Fruit fly (Drosophila melanogaster): Measurements from ENCODE around the gene CG16815.

DNA sequence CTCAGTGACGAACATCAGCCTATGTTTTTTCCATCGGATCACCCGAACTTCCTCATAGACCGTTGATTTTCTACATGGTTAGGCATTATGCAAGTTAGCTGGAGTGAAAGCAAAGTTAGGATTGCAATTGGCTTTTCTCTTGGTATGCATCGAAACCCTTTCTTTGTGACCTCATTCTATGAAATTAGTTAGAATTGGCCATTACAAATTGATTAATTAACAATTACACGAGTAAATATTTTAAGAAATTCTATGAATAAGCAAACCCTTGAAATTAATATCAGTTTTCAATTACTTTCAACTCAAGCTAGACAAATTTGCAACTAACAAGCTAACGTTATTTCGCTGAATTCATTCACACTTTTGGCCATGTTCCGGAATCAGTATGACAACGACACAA is 2.1 kb downstream of the CG16815 start, which contains the start of gene Prosalpha6T:
- TF ChIP-seq Snoo (tag; optimal IDR thresholded peaks at IDR 0.05): no peak
- no peak for TF ChIP-seq Ets98B (GFP tag; IDR thresholded peaks at IDR 0.05)
- no peak for TF ChIP-seq Pif1A (GFP tag; optimal IDR thresholded peaks at IDR 0.05)
- no peak for TF ChIP-seq CG32121 (GFP tag; IDR thresholded peaks at IDR 0.05)
- TF ChIP-seq EcR (GFP tag; optimal IDR thresholded peaks at IDR 0.05): no peak
- TF ChIP-seq rn (GFP tag; IDR thresholded peaks at IDR 0.05): no peak
- no peak for TF ChIP-seq Pif1B (GFP tag; optimal IDR thresholded peaks at IDR 0.05)
- TF ChIP-seq gl (tag; optimal IDR thresholded peaks at IDR 0.05): no peak
- TF ChIP-seq CG9948 (tag; optimal IDR thresholded peaks at IDR 0.05): no peak
- TF ChIP-seq CG4496 (GFP tag; IDR thresholded peaks at IDR 0.05): no peak
